Worm (Caenorhabditis elegans) whole organism, early embryonic: Measurements from ENCODE around the gene gldi-8.

Experiments
- ama-1 ChIP-seq: fragments of 150-350 bp; optimal IDR thresholded peaks from 2 replicates; lab custom pipeline; 2014
- ceh-36 ChIP-seq: sonication (generic microtip); optimal IDR thresholded peaks from 2 replicates; lab custom pipeline; 2016; ENCODE audit warnings: missing genetic modification characterization, inconsistent platforms, missing compliant biosample characterization
- flt-1 ChIP-seq: fragments of 200-800 bp; sonication (Bioruptor generic); IDR thresholded peaks from 2 replicates; pipeline ENCODE4 v1.3.6; 2022; ENCODE audit warnings: missing genetic modification characterization, missing compliant biosample characterization

DNA sequence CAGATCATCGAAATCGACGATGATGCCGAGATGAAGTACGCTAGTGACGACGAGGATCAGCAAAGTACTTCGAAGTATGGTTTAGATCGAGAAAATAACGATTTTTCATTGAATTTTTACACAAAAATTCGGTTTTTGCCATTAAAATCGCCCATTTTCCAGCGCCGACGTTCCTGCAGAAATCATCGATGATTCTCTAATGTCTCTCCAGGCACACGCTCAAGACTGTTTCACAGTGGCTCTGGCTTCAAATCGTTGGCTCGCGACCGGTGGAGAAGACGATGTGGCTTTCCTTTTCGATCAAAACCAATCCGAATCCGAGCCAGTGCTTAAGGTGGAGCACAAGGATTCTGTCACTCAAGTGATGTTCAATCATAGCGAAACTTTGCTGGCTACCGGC is 9.9 kb upstream of the gldi-8 start:
- TF ChIP-seq ama-1 (lab: Kevin White, UChicago): no peak
- no peak for TF ChIP-seq ceh-36
- TF ChIP-seq flt-1 (GFP tag; lab: Robert Waterston, UW): no peak
